Worm (Caenorhabditis elegans): ENCODE data around the gene Y54G2A.44.

ce11 chrIV:2817038-2817437, 15.4 kb downstream of the Y54G2A.44 start:
- TF ChIP-seq cebp-1 (GFP tag; IDR thresholded peaks at IDR 0.05) (no peak), cebp-1 (tag; optimal IDR thresholded peaks at IDR 0.05) (no peak), nhr-120 (GFP tag; IDR thresholded peaks at IDR 0.05) (no peak), dpl-1 (GFP tag; optimal IDR thresholded peaks at IDR 0.05) (no peak), sdz-38 (tag; optimal IDR thresholded peaks at IDR 0.05) (no peak), F49E8.2 (tag; optimal IDR thresholded peaks at IDR 0.05; ENCODE audit: insufficient read depth) (no peak), gei-17 (GFP tag; optimal IDR thresholded peaks at IDR 0.05) (no peak), nfyb-1 (GFP tag; IDR thresholded peaks at IDR 0.05) (no peak), attf-5 (GFP tag; optimal IDR thresholded peaks at IDR 0.05) (no peak), ceh-100 (GFP tag; IDR thresholded peaks at IDR 0.05) (no peak), hrde-1 (tag; optimal IDR thresholded peaks at IDR 0.05; ENCODE audit: borderline replicate concordance) (no peak), tbp1 (GFP tag; optimal IDR thresholded peaks at IDR 0.05) (no peak), F57A8.1 (GFP tag; optimal IDR thresholded peaks at IDR 0.05) (no peak)

All from whole organism, young adult.